Worm (Caenorhabditis elegans) whole organism, mixed stage, embryonic: ENCODE measurements around the gene mog-2.

Experiments used
- elt-1 ChIP-seq: sonication (generic microtip); optimal IDR thresholded peaks from 2 replicates; lab custom pipeline; 2017; ENCODE audit warnings: missing genetic modification characterization, mild to moderate bottlenecking, missing compliant biosample characterization, antibody characterized with exemption, moderate library complexity, borderline replicate concordance; ENCODE audit not compliant: insufficient read depth
- mep-1 ChIP-seq: fragments of 150-350 bp; optimal IDR thresholded peaks from 2 replicates; lab custom pipeline; 2017; ENCODE audit warnings: missing biosample characterization, missing genetic modification reagents, missing genetic modification characterization, inconsistent platforms
- nhr-237 ChIP-seq: fragments of 150-350 bp; optimal IDR thresholded peaks from 2 replicates; lab custom pipeline; 2014; ENCODE audit warnings: missing biosample characterization, missing genetic modification characterization
- unc-120 ChIP-seq: sonication (generic microtip); optimal IDR thresholded peaks from 2 replicates; lab custom pipeline; 2017; ENCODE audit warnings: missing genetic modification characterization, missing compliant biosample characterization; ENCODE audit not compliant: poor library complexity, severe bottlenecking
- unc-62 ChIP-seq: fragments of 150-350 bp; optimal IDR thresholded peaks from 2 replicates; lab custom pipeline; 2014; ENCODE audit warnings: missing biosample characterization, missing genetic modification reagents, missing genetic modification characterization

DNA sequence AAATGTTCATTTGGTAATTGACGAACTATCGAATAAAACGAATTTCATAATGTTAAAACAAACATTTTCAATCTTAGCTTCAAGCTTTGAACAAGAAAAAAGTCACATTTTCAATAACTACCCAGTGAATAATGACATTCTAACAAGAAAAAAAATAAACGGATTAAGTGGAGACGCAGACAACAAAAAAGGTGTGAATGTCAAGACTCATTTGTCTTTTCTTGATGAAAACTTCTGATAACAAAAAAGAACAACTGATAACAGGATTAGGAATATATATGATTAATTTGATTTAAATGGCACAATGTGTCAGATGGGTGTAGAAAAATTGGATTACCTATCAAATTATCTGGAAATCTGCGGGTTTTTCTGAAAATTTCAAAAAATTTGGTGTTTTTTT lies 35.6 kb upstream of the mog-2 start:
- TF ChIP-seq mep-1 (tag; lab: Kevin White, UChicago) = no peak
- no peak for TF ChIP-seq unc-62 (GFP tag; lab: Kevin White, UChicago)
- TF ChIP-seq unc-120 (tag; lab: Kevin White, UChicago) = no peak
- no peak for TF ChIP-seq nhr-237
- TF ChIP-seq elt-1 (tag; lab: Kevin White, UChicago) = peak; percentile 27
